Worm (Caenorhabditis elegans) whole organism, late embryonic: Measurements from ENCODE around the gene ztf-31.

Source experiments
- C08G9.2 ChIP-seq: sonication (generic microtip); optimal IDR thresholded peaks from 2 replicates; lab custom pipeline; 2016; ENCODE audit warnings: mild to moderate bottlenecking, missing genetic modification characterization, moderate library complexity, missing compliant biosample characterization
- C38D4.7 ChIP-seq: fragments of 200-800 bp; sonication (Bioruptor generic); optimal IDR thresholded peaks from 2 replicates; lab custom pipeline; 2018; ENCODE audit warnings: mild to moderate bottlenecking, missing genetic modification characterization, moderate library complexity, missing compliant biosample characterization
- ahr-1 ChIP-seq: sonication (generic microtip); optimal IDR thresholded peaks from 2 replicates; lab custom pipeline; 2016; ENCODE audit warnings: missing genetic modification characterization, missing compliant biosample characterization
- ama-1 ChIP-seq: fragments of 150-350 bp; optimal IDR thresholded peaks from 2 replicates; lab custom pipeline; 2014
- ceh-2 ChIP-seq: sonication (generic microtip); optimal IDR thresholded peaks from 2 replicates; lab custom pipeline; 2016; ENCODE audit warnings: missing genotype, missing genetic modification characterization, missing compliant biosample characterization
- ceh-22 ChIP-seq: sonication (generic microtip); optimal IDR thresholded peaks from 2 replicates; lab custom pipeline; 2017; ENCODE audit warnings: missing biosample characterization, missing genetic modification characterization
- ceh-24 ChIP-seq: sonication (generic microtip); optimal IDR thresholded peaks from 2 replicates; lab custom pipeline; 2016; ENCODE audit warnings: mild to moderate bottlenecking, missing genetic modification characterization, missing compliant biosample characterization
- ceh-30 ChIP-seq: fragments of 150-350 bp; optimal IDR thresholded peaks from 2 replicates; lab custom pipeline; 2014; ENCODE audit warnings: missing biosample characterization, missing genetic modification characterization
- ceh-31 ChIP-seq: sonication (generic microtip); optimal IDR thresholded peaks from 2 replicates; lab custom pipeline; 2016; ENCODE audit warnings: missing genetic modification characterization, missing compliant biosample characterization
- ceh-34 ChIP-seq: sonication (generic microtip); optimal IDR thresholded peaks from 2 replicates; lab custom pipeline; 2016; ENCODE audit warnings: mild to moderate bottlenecking, missing genetic modification characterization, missing compliant biosample characterization
- ceh-48 ChIP-seq: sonication (generic microtip); optimal IDR thresholded peaks from 2 replicates; lab custom pipeline; 2016; ENCODE audit warnings: missing genetic modification characterization, inconsistent platforms, missing compliant biosample characterization
- che-1 ChIP-seq: sonication (generic microtip); optimal IDR thresholded peaks from 2 replicates; lab custom pipeline; 2016; ENCODE audit warnings: mild to moderate bottlenecking, missing genetic modification characterization, missing compliant biosample characterization
- dve-1 ChIP-seq: sonication (generic microtip); optimal IDR thresholded peaks from 2 replicates; lab custom pipeline; 2017; ENCODE audit warnings: antibody characterized with exemption, mild to moderate bottlenecking, missing genetic modification characterization, missing compliant biosample characterization
- elt-2 ChIP-seq: sonication (generic microtip); optimal IDR thresholded peaks from 2 replicates; lab custom pipeline; 2016; ENCODE audit warnings: missing genetic modification reagents, missing genetic modification characterization, missing compliant biosample characterization
- ets-4 ChIP-seq: sonication (generic microtip); optimal IDR thresholded peaks from 2 replicates; lab custom pipeline; 2016; ENCODE audit warnings: missing genetic modification characterization, missing compliant biosample characterization
- fax-1 ChIP-seq: sonication (generic microtip); optimal IDR thresholded peaks from 2 replicates; lab custom pipeline; 2016; ENCODE audit warnings: missing genotype, missing genetic modification characterization, missing compliant biosample characterization
- fkh-10 ChIP-seq: fragments of 150-350 bp; optimal IDR thresholded peaks from 2 replicates; lab custom pipeline; 2014; ENCODE audit warnings: missing biosample characterization, missing genetic modification reagents, missing genetic modification characterization
- gmeb-2 ChIP-seq: sonication (generic microtip); optimal IDR thresholded peaks from 2 replicates; lab custom pipeline; 2016; ENCODE audit warnings: missing genetic modification characterization, inconsistent platforms, missing compliant biosample characterization
- hlh-13 ChIP-seq: fragments of 200-800 bp; sonication (Bioruptor generic); optimal IDR thresholded peaks from 2 replicates; lab custom pipeline; 2018; ENCODE audit warnings: mild to moderate bottlenecking, missing genetic modification characterization, missing compliant biosample characterization
- hlh-30 ChIP-seq: sonication (generic microtip); optimal IDR thresholded peaks from 2 replicates; lab custom pipeline; 2017; ENCODE audit warnings: antibody characterized with exemption, missing genetic modification characterization, missing compliant biosample characterization; ENCODE audit not compliant: insufficient read depth
- hlh-8 ChIP-seq: sonication (generic microtip); optimal IDR thresholded peaks from 2 replicates; lab custom pipeline; 2016; ENCODE audit warnings: missing genotype, missing genetic modification characterization, missing compliant biosample characterization
- mec-3 ChIP-seq: sonication (generic microtip); optimal IDR thresholded peaks from 2 replicates; lab custom pipeline; 2016; ENCODE audit warnings: borderline replicate concordance, missing genetic modification characterization, missing compliant biosample characterization
- nfya-1 ChIP-seq: sonication (generic microtip); optimal IDR thresholded peaks from 2 replicates; lab custom pipeline; 2017; ENCODE audit warnings: missing genetic modification characterization, mild to moderate bottlenecking, missing compliant biosample characterization, antibody characterized with exemption, moderate library complexity
- nhr-11 ChIP-seq: fragments of 150-350 bp; optimal IDR thresholded peaks from 2 replicates; lab custom pipeline; 2014; ENCODE audit warnings: missing biosample characterization, missing genetic modification characterization
- nhr-232 ChIP-seq: sonication (generic microtip); optimal IDR thresholded peaks from 2 replicates; lab custom pipeline; 2016; ENCODE audit warnings: missing genetic modification characterization, missing compliant biosample characterization
- pag-3 ChIP-seq: sonication (generic microtip); optimal IDR thresholded peaks from 2 replicates; lab custom pipeline; 2016; ENCODE audit warnings: missing compliant biosample characterization, missing genetic modification characterization, borderline replicate concordance
- pat-9 ChIP-seq: fragments of 200-800 bp; sonication (Bioruptor generic); optimal IDR thresholded peaks from 2 replicates; lab custom pipeline; 2018; ENCODE audit warnings: mild to moderate bottlenecking, missing genetic modification characterization, moderate library complexity, missing compliant biosample characterization
- pax-1 ChIP-seq: fragments of 150-350 bp; optimal IDR thresholded peaks from 2 replicates; lab custom pipeline; 2014; ENCODE audit warnings: missing biosample characterization, missing genetic modification characterization
- pha-2 ChIP-seq: sonication (generic microtip); optimal IDR thresholded peaks from 2 replicates; lab custom pipeline; 2017; ENCODE audit warnings: mild to moderate bottlenecking, missing genetic modification characterization, missing compliant biosample characterization
- ref-2 ChIP-seq: sonication (generic microtip); optimal IDR thresholded peaks from 2 replicates; lab custom pipeline; 2016; ENCODE audit warnings: missing genetic modification characterization, missing compliant biosample characterization
- rnt-1 ChIP-seq: sonication (generic microtip); optimal IDR thresholded peaks from 2 replicates; lab custom pipeline; 2016; ENCODE audit warnings: missing genetic modification characterization, missing compliant biosample characterization
- sdc-2 ChIP-seq: sonication (generic microtip); optimal IDR thresholded peaks from 2 replicates; lab custom pipeline; 2016; ENCODE audit warnings: missing genotype, missing genetic modification characterization, missing compliant biosample characterization
- syd-9 ChIP-seq: sonication (generic microtip); optimal IDR thresholded peaks from 2 replicates; lab custom pipeline; 2016; ENCODE audit warnings: mild to moderate bottlenecking, missing genetic modification characterization, moderate library complexity, missing compliant biosample characterization
- tbx-2 ChIP-seq: sonication (generic microtip); optimal IDR thresholded peaks from 2 replicates; lab custom pipeline; 2016; ENCODE audit warnings: missing genetic modification characterization, missing compliant biosample characterization
- unc-42 ChIP-seq: sonication (generic microtip); optimal IDR thresholded peaks from 2 replicates; lab custom pipeline; 2016; ENCODE audit warnings: missing genotype, missing genetic modification characterization, missing compliant biosample characterization
- unc-55 ChIP-seq: sonication (generic microtip); optimal IDR thresholded peaks from 2 replicates; lab custom pipeline; 2017; ENCODE audit warnings: missing biosample characterization, missing genetic modification reagents, missing genetic modification characterization

ztf-31 gene

ce11 chrIII:7272088-7272487 is 30.9 kb downstream of the ztf-31 start:
- TF ChIP-seq gmeb-2 (tag; lab: Kevin White, UChicago): no peak
- no peak for TF ChIP-seq mec-3 (tag; lab: Kevin White, UChicago)
- TF ChIP-seq hlh-30 (tag; lab: Kevin White, UChicago): peak; percentile 99
- peak; percentile 5 for TF ChIP-seq rnt-1 (tag; lab: Kevin White, UChicago)
- peak; percentile 79 for TF ChIP-seq ceh-31 (tag; lab: Kevin White, UChicago)
- TF ChIP-seq nfya-1 (tag; lab: Kevin White, UChicago): peak; percentile 36
- TF ChIP-seq elt-2: no peak
- TF ChIP-seq ceh-2 (tag; lab: Kevin White, UChicago): peak; percentile 27
- TF ChIP-seq hlh-13 (GFP tag; lab: Kevin White, UChicago): no peak
- no peak for TF ChIP-seq hlh-8 (tag; lab: Kevin White, UChicago)
- TF ChIP-seq pha-2 (tag; lab: Kevin White, UChicago): peak; percentile 39
- peak; percentile 75 for TF ChIP-seq unc-55 (GFP tag; lab: Kevin White, UChicago)
- no peak for TF ChIP-seq fax-1 (tag; lab: Kevin White, UChicago)
- TF ChIP-seq ets-4 (tag; lab: Kevin White, UChicago): no peak
- TF ChIP-seq C08G9.2 (tag; lab: Kevin White, UChicago): no peak
- TF ChIP-seq tbx-2 (tag; lab: Kevin White, UChicago): peak; percentile 62
- peak; percentile 39 for TF ChIP-seq ceh-34 (tag; lab: Kevin White, UChicago)
- TF ChIP-seq ref-2 (tag; lab: Kevin White, UChicago): peak; percentile 52
- TF ChIP-seq sdc-2: no peak
- no peak for TF ChIP-seq ama-1 (lab: Kevin White, UChicago)
- no peak for TF ChIP-seq pat-9 (tag; lab: Kevin White, UChicago)
- TF ChIP-seq pax-1: no peak
- TF ChIP-seq ceh-30 (tag; lab: Kevin White, UChicago): no peak
- peak; percentile 14 for TF ChIP-seq unc-42 (tag; lab: Kevin White, UChicago)

- TF ChIP-seq pag-3 (tag; lab: Kevin White, UChicago) (no peak), ahr-1 (tag; lab: Kevin White, UChicago) (no peak), ama-1 (lab: Kevin White, UChicago) (no peak), hlh-30 (tag; lab: Kevin White, UChicago) (peak; percentile 65), fkh-10 (no peak), ceh-31 (tag; lab: Kevin White, UChicago) (no peak)
These were observed 31.7 kb downstream of the ztf-31 start for ce11 chrIII:7272828-7273227.

- TF ChIP-seq C38D4.7 (GFP tag; lab: Kevin White, UChicago) (no peak), che-1 (tag; lab: Kevin White, UChicago) (no peak), nhr-11 (tag; lab: Kevin White, UChicago) (no peak), ceh-48 (tag; lab: Kevin White, UChicago) (no peak)
These were observed 32.6 kb downstream of the ztf-31 start for ce11 chrIII:7273718-7274117.

ce11 chrIII:7275296-7275695 is 34.1 kb downstream of the ztf-31 start, which contains the start of gene psd-1:
psd-1 (minus strand) TSS chrIII:7275396.
- TF ChIP-seq syd-9 (tag; lab: Kevin White, UChicago): no peak
- TF ChIP-seq nhr-232 (tag; lab: Kevin White, UChicago): no peak
- TF ChIP-seq ceh-30 (tag; lab: Kevin White, UChicago): no peak
- no peak for TF ChIP-seq che-1 (tag; lab: Kevin White, UChicago)
- TF ChIP-seq ahr-1 (tag; lab: Kevin White, UChicago): no peak

ce11 chrIII:7277228-7277627 is 36.1 kb downstream of the ztf-31 start, which contains the start of the genes spot-1 and B0361.11:
spot-1 (minus strand) TSS chrIII:7277274.
B0361.11 (plus strand) TSS chrIII:7277599.
- TF ChIP-seq ceh-22: no peak
- TF ChIP-seq ceh-24 (tag; lab: Kevin White, UChicago): no peak
- peak; percentile 18 for TF ChIP-seq elt-2
- peak; percentile 2 for TF ChIP-seq unc-42 (tag; lab: Kevin White, UChicago)
- no peak for TF ChIP-seq ceh-2 (tag; lab: Kevin White, UChicago)
- no peak for TF ChIP-seq dve-1 (tag; lab: Kevin White, UChicago)
- TF ChIP-seq ceh-48 (tag; lab: Kevin White, UChicago): peak; percentile 19
- TF ChIP-seq hlh-30 (tag; lab: Kevin White, UChicago): peak; percentile 31
- no peak for TF ChIP-seq mec-3 (tag; lab: Kevin White, UChicago)
- TF ChIP-seq nfya-1 (tag; lab: Kevin White, UChicago): peak; percentile 23
